Worm (Caenorhabditis elegans): ENCODE measurements around the gene nspb-12.
A peak's percentile ranks its signal among the peaks of the same experiment; 100 is the strongest.

nspb-12 gene

ce11 chrIII:5568679-5569078 is at the start of gene nspb-12:
Gene nspb-12 (minus strand): TSS chrIII:5568779.
- TF ChIP-seq F49E8.2 (tag; optimal IDR thresholded peaks at IDR 0.05; ENCODE audit: borderline replicate concordance) (no peak), lin-13 (GFP tag; optimal IDR thresholded peaks at IDR 0.05) (no peak), fkh-10 (GFP tag; optimal IDR thresholded peaks at IDR 0.05) (no peak), nhr-237 (tag; optimal IDR thresholded peaks at IDR 0.05) (no peak), aha-1 (tag) (peak; percentile 1), mes-2 (tag; optimal IDR thresholded peaks at IDR 0.05; ENCODE audit: poor library complexity, severe bottlenecking) (no peak), zip-11 (GFP tag; IDR thresholded peaks at IDR 0.05) (no peak)

ce11 chrIII:5615675-5616074 is 47.1 kb upstream of the nspb-12 start:
- no peak for TF ChIP-seq R02D3.7 (tag; optimal IDR thresholded peaks at IDR 0.05)
- no peak for TF ChIP-seq dpl-1 (GFP tag; optimal IDR thresholded peaks at IDR 0.05)
- no peak for TF ChIP-seq F49E8.2 (tag; optimal IDR thresholded peaks at IDR 0.05; ENCODE audit: borderline replicate concordance)
- no peak for TF ChIP-seq zfp-3 (GFP tag; conservative IDR thresholded peaks at IDR 0.05)
- TF ChIP-seq ceh-20 (GFP tag; IDR thresholded peaks at IDR 0.05) = no peak
- no peak for TF ChIP-seq mdl-1 (tag; optimal IDR thresholded peaks at IDR 0.05)
- no peak for TF ChIP-seq mep-1 (tag; optimal IDR thresholded peaks at IDR 0.05)
- no peak for TF ChIP-seq arid-1 (GFP tag; conservative IDR thresholded peaks at IDR 0.05)
- TF ChIP-seq pqm-1 (tag; optimal IDR thresholded peaks at IDR 0.05) = no peak
- TF ChIP-seq lin-15B (tag; optimal IDR thresholded peaks at IDR 0.05) = no peak

ce11 chrIII:5614648-5615047 is 46.1 kb upstream of the nspb-12 start, which contains the start of gene basl-1:
Gene basl-1 (plus strand): TSS chrIII:5614948.
- no peak for TF ChIP-seq nhr-42 (GFP tag; IDR thresholded peaks at IDR 0.05)
- TF ChIP-seq zag-1 (tag; optimal IDR thresholded peaks at IDR 0.05) = no peak
- TF ChIP-seq gei-8 (GFP tag; optimal IDR thresholded peaks at IDR 0.05) = no peak
- TF ChIP-seq dve-1 (tag; optimal IDR thresholded peaks at IDR 0.05; ENCODE audit: insufficient read depth) = no peak
- no peak for TF ChIP-seq ceh-82 (tag; optimal IDR thresholded peaks at IDR 0.05)
- TF ChIP-seq lin-38 (GFP tag; IDR thresholded peaks at IDR 0.05) = no peak
- TF ChIP-seq F44E2.7 (GFP tag; IDR thresholded peaks at IDR 0.05) = no peak
- TF ChIP-seq nhr-237 (tag; optimal IDR thresholded peaks at IDR 0.05) = no peak
- no peak for TF ChIP-seq pqm-1 (tag; optimal IDR thresholded peaks at IDR 0.05)
- no peak for TF ChIP-seq dmd-6 (GFP tag; IDR thresholded peaks at IDR 0.05)

ce11 chrIII:5611604-5612324 is 43.2 kb upstream of the nspb-12 start, which contains the start of gene bas-1:
Gene bas-1 (plus strand): TSS chrIII:5612274.
- TF ChIP-seq ama-1 (optimal IDR thresholded peaks at IDR 0.05) (no peak), daf-16 (GFP tag; optimal IDR thresholded peaks at IDR 0.05) (no peak), daf-16 (tag; optimal IDR thresholded peaks at IDR 0.05) (peak; percentile 42), zfp-2 (tag; optimal IDR thresholded peaks at IDR 0.05) (no peak), mes-2 (tag; optimal IDR thresholded peaks at IDR 0.05; ENCODE audit: poor library complexity, severe bottlenecking) (no peak), pqm-1 (tag; optimal IDR thresholded peaks at IDR 0.05) (peak; percentile 53), cey-2 (tag; optimal IDR thresholded peaks at IDR 0.05; ENCODE audit: borderline replicate concordance, insufficient read depth) (no peak), F44E2.7 (GFP tag; IDR thresholded peaks at IDR 0.05) (no peak), zag-1 (tag; optimal IDR thresholded peaks at IDR 0.05) (no peak), dve-1 (tag; optimal IDR thresholded peaks at IDR 0.05; ENCODE audit: insufficient read depth) (peak; percentile 29), php-3 (GFP tag; IDR thresholded peaks at IDR 0.05) (no peak), daf-19 (GFP tag; conservative IDR thresholded peaks at IDR 0.05) (no peak)

ce11 chrIII:5610276-5610675 is 41.7 kb upstream of the nspb-12 start, which contains the start of gene C05D2.8:
Gene C05D2.8 (minus strand): TSS chrIII:5610346.
- TF ChIP-seq ama-1 (optimal IDR thresholded peaks at IDR 0.05) (no peak), lin-38 (GFP tag; IDR thresholded peaks at IDR 0.05) (no peak), unc-62 (GFP tag; optimal IDR thresholded peaks at IDR 0.05 in 1 of 2) (no peak), unc-62 (tag; optimal IDR thresholded peaks at IDR 0.05) (no peak), nhr-28 (tag; optimal IDR thresholded peaks at IDR 0.05) (peak; percentile 66), daf-16 (GFP tag; optimal IDR thresholded peaks at IDR 0.05) (no peak), daf-16 (tag; optimal IDR thresholded peaks at IDR 0.05) (peak; percentile 71), nhr-48 (tag; optimal IDR thresholded peaks at IDR 0.05) (no peak), pqm-1 (tag; optimal IDR thresholded peaks at IDR 0.05) (peak; percentile 83), hmg-1.1 (GFP tag; IDR thresholded peaks at IDR 0.05) (no peak), Y75B8A.6 (GFP tag; IDR thresholded peaks at IDR 0.05) (no peak), nhr-237 (tag; optimal IDR thresholded peaks at IDR 0.05) (no peak), php-3 (GFP tag; IDR thresholded peaks at IDR 0.05) (0 out of 2 replicates have a peak, but pooled peaks have one; percentile 39), lin-29 (GFP tag; IDR thresholded peaks at IDR 0.05) (no peak), lin-39 (tag; optimal IDR thresholded peaks at IDR 0.05) (no peak), dve-1 (tag; optimal IDR thresholded peaks at IDR 0.05; ENCODE audit: insufficient read depth) (peak; percentile 35)
